Fruit fly (Drosophila melanogaster): ENCODE results near the gene CG13113.

The CG13113 gene

dm6 chr2L:9560045-9560587 lies 16.1 kb downstream of the CG13113 start:
- no peak for TF ChIP-seq noc (tag; optimal IDR thresholded peaks at IDR 0.05)

DNA sequence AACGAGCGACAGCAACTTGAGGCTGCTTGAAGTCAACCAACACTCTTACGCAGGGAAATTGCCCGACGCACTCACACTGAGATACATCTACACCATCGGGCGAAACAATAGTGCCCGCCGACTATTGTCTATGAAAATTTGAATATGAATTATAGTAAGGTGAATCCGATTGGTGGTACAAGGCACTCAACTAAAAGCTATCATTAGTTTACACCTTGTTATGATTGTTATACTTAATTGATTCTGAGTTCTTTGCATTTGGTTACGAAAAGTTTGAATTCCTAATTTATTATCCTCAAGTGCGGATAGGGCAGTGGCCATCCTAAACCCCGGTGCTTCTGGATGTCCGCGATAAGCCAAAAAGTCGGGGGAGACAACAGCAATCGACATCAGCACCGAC lies 18.7 kb downstream of the CG13113 start:
- TF ChIP-seq noc (tag; optimal IDR thresholded peaks at IDR 0.05): no peak

dm6 chr2L:9564527-9564926 lies 20.6 kb downstream of the CG13113 start:
- peak; percentile 18 for TF ChIP-seq noc (tag; optimal IDR thresholded peaks at IDR 0.05)

dm6 chr2L:9565387-9565786 lies 21.4 kb downstream of the CG13113 start, which contains the start of gene CG46468:
CG46468 (minus strand) TSS chr2L:9565438.
- TF ChIP-seq noc (tag; optimal IDR thresholded peaks at IDR 0.05): no peak

DNA sequence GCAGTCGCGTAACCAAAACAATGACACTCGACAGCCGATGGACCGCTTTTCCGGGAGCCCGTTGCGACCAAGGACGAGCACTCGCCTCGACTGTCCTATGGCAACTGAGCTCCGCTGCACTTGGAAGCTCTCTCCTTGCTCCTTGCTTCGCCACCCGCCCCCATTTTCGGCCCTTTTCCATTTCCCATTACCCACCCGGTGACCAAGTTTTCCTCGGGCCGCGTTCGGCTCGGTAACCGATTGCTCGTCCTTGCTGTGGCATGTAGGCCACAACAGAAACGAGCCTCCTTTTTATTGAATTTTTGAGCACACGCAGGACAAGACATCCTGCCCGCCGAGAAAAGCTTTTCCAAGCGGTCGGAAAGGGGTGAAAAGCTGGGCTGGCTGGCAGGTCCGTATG lies 22.7 kb downstream of the CG13113 start, which contains the start of gene jp:
Gene jp (minus strand): TSS at position 95 of the 400 bp plus-strand sequence.
- no peak for TF ChIP-seq noc (tag; optimal IDR thresholded peaks at IDR 0.05)

dm6 chr2L:9567398-9567856 lies 23.5 kb downstream of the CG13113 start:
- peak; percentile 81 for TF ChIP-seq noc (tag; optimal IDR thresholded peaks at IDR 0.05)

DNA sequence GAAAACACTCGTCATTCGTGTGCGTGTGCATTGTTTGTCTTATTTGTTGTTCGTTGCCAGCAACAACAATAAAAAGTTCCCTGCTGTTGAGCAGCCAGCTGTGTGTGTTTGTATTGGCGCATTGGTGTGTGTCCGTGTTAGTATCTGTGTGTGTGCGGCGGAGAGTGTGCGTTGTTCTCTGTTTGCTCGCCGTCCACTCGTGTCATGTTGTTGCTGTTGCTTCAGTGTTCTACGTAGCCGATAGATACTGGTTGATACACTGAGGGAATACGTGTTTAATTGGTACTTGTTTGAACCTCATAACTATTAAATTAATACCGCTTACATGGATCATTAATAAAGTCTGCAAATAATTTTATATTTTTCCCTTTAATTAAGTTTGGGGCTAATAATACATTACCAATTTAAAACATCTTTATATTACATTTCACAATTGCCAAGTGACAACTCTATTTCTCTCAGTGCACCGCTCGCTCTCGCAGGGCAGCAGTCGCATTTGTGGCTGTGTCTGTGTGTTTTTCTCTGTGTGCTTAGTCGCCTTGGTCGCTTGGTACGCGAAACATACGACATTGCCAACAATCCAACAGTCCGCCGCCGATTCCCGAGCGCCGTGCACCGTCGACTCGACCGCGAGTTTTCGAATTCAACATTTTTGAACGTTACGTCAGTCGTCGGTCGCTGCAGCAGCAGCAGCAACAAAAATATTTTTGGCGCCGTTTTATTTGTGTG lies 24.6 kb downstream of the CG13113 start, which contains the start of gene brwl:
Gene brwl (plus strand): TSS at position 531 of the 729 bp plus-strand sequence.
- peak; percentile 99 for TF ChIP-seq noc (tag; optimal IDR thresholded peaks at IDR 0.05)

- no peak for TF ChIP-seq noc (tag; optimal IDR thresholded peaks at IDR 0.05)
Measured at dm6 chr2L:9569131-9569530, 25.2 kb downstream of the CG13113 start.

dm6 chr2L:9569588-9570434 lies 25.8 kb downstream of the CG13113 start:
- peak; percentile 98 for TF ChIP-seq noc (tag; optimal IDR thresholded peaks at IDR 0.05)

dm6 chr2L:9570673-9571193 lies 26.8 kb downstream of the CG13113 start:
- no peak for TF ChIP-seq noc (tag; optimal IDR thresholded peaks at IDR 0.05)

- TF ChIP-seq noc (tag; optimal IDR thresholded peaks at IDR 0.05): peak; percentile 67
Measured at dm6 chr2L:9576269-9576933, 32.4 kb downstream of the CG13113 start, which contains the start of gene Mtpalpha. Mtpalpha (minus strand) TSS chr2L:9576769.

dm6 chr2L:9579538-9579937 lies 35.6 kb downstream of the CG13113 start, which contains the start of gene CG31709:
CG31709 (minus strand) TSS chr2L:9579638.
- TF ChIP-seq noc (tag; optimal IDR thresholded peaks at IDR 0.05): no peak

DNA sequence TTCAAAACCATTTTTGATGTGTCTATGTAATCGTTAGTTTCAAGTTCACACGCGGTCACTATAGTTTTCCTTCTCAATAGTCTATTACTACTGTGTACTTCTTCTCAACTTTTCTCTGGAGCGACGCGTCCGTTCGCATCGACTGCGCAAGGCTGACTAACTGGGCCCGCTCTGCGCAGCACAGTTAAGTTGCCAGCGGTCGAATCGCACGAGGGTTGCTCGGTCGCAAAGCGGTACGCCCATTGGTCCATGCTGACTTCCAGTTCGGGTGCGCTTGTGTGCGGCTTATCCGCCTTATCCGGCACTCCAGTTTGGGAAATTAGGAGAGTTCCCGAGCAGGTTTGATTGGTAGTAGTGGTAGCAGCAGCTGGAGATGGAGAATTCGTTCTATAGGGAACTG lies 37.6 kb downstream of the CG13113 start, which contains the start of gene gcm:
Gene gcm (minus strand): TSS at position 164 of the 400 bp plus-strand sequence.
- TF ChIP-seq noc (tag; optimal IDR thresholded peaks at IDR 0.05): no peak

dm6 chr2L:9584098-9584703 lies 40.2 kb downstream of the CG13113 start:
- TF ChIP-seq noc (tag; optimal IDR thresholded peaks at IDR 0.05): no peak

DNA sequence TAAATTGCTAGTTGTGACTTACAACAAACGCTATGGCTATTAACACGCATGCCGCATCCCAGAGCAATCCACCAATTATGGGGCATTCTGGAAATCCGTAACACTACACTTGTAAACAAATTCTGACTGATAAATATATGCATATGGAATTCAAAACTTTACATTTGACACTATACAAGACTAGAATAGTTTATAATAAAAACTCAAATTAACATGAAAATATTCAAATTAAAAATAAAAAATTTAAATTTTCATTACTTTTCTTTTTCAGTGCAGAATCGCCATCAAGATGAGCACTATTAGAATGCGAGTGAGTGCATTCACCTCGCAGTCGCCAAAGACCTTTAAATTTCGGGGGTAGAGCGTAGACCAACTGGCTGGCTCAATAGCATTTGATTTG lies 42.0 kb downstream of the CG13113 start:
- TF ChIP-seq noc (tag; optimal IDR thresholded peaks at IDR 0.05): no peak
